Worm (Caenorhabditis elegans) whole organism, L1 larva: Measurements from ENCODE around the gene gur-5.

ENCODE experiments used
- C16A3.4 ChIP-seq: fragments of 150-350 bp; optimal IDR thresholded peaks from 2 replicates; lab custom pipeline; 2014; ENCODE audit warnings: missing biosample characterization, missing genetic modification characterization
- F16B12.6 ChIP-seq: fragments of 150-350 bp; optimal IDR thresholded peaks from 2 replicates; lab custom pipeline; 2014; ENCODE audit warnings: missing biosample characterization, missing genetic modification characterization
- aha-1 ChIP-seq: fragments of 150-350 bp; optimal IDR thresholded peaks from 2 replicates; lab custom pipeline; 2014; ENCODE audit warnings: missing biosample characterization, missing genetic modification characterization
- alr-1 ChIP-seq: fragments of 200-800 bp; sonication (Bioruptor generic); optimal IDR thresholded peaks from 2 replicates; lab custom pipeline; 2018; ENCODE audit warnings: borderline replicate concordance, mild to moderate bottlenecking, missing genetic modification characterization, missing compliant biosample characterization
- ama-1 ChIP-seq: fragments of 150-350 bp; optimal IDR thresholded peaks from 2 replicates; lab custom pipeline; 2014
- blmp-1 ChIP-seq: fragments of 150-350 bp; optimal IDR thresholded peaks from 2 replicates; lab custom pipeline; 2014; ENCODE audit warnings: missing biosample characterization, missing genetic modification characterization
- ceh-88 ChIP-seq: fragments of 200-800 bp; sonication (Bioruptor generic); IDR thresholded peaks from 2 replicates; pipeline ENCODE4 v1.3.6; 2022; ENCODE audit warnings: missing genetic modification characterization, missing compliant biosample characterization
- ceh-90 ChIP-seq: sonication (generic microtip); optimal IDR thresholded peaks from 2 replicates; lab custom pipeline; 2016; ENCODE audit warnings: missing genetic modification characterization, missing compliant biosample characterization
- ces-1 ChIP-seq: fragments of 150-350 bp; optimal IDR thresholded peaks from 2 replicates; lab custom pipeline; 2014; ENCODE audit warnings: missing biosample characterization, missing genetic modification reagents, missing genetic modification characterization
- dsc-1 ChIP-seq: sonication (generic microtip); optimal IDR thresholded peaks from 2 replicates; lab custom pipeline; 2016; ENCODE audit warnings: mild to moderate bottlenecking, missing genetic modification characterization, missing compliant biosample characterization
- efl-1 ChIP-seq, 4 experiments: fragments of 150-350 bp; optimal IDR thresholded peaks in 3 of 4; peaks in 1 of 4; 1 replicate in 1 of 4; 2 replicates in 3 of 4; lab custom pipeline; 2014; ENCODE audit warnings: missing biosample characterization in 2 of 4, missing genetic modification characterization in 2 of 4, missing genetic modification reagents in 2 of 4
- egl-13 ChIP-seq: sonication (generic microtip); optimal IDR thresholded peaks from 2 replicates; lab custom pipeline; 2016; ENCODE audit warnings: missing genotype, missing genetic modification reagents, missing genetic modification characterization, missing compliant biosample characterization
- elt-2 ChIP-seq: sonication (generic microtip); optimal IDR thresholded peaks from 2 replicates; lab custom pipeline; 2016; ENCODE audit warnings: missing genetic modification characterization, mild to moderate bottlenecking, inconsistent platforms, missing compliant biosample characterization, missing genetic modification reagents
- elt-3 ChIP-seq, 6 experiments: fragments of 150-350 bp in 1 of 6; sonication (generic microtip); optimal IDR thresholded peaks; 2 replicates each; lab custom pipeline; 2017 to 2018; ENCODE audit warnings: missing biosample characterization in 6 of 6, missing genetic modification characterization in 6 of 6, inconsistent platforms in 1 of 6
- ets-5 ChIP-seq: fragments of 200-800 bp; sonication (Bioruptor generic); IDR thresholded peaks from 2 replicates; pipeline ENCODE4 v1.3.6; 2022; ENCODE audit warnings: missing genetic modification characterization, missing compliant biosample characterization
- fkh-8 ChIP-seq: sonication (generic microtip); optimal IDR thresholded peaks from 2 replicates; lab custom pipeline; 2016; ENCODE audit warnings: mild to moderate bottlenecking, missing genetic modification characterization, missing compliant biosample characterization
- hlh-17 ChIP-seq: fragments of 200-800 bp; sonication (Bioruptor generic); optimal IDR thresholded peaks from 2 replicates; lab custom pipeline; 2018; ENCODE audit warnings: missing genetic modification characterization, mild to moderate bottlenecking, missing compliant biosample characterization, moderate library complexity, borderline replicate concordance
- hlh-4 ChIP-seq: sonication (generic microtip); optimal IDR thresholded peaks from 2 replicates; lab custom pipeline; 2016; ENCODE audit warnings: mild to moderate bottlenecking, missing genetic modification characterization, missing compliant biosample characterization
- isw-1 ChIP-seq: fragments of 200-800 bp; sonication (Bioruptor generic); IDR thresholded peaks from 2 replicates; pipeline ENCODE4 v1.3.6; 2022; ENCODE audit warnings: missing genetic modification characterization, missing compliant biosample characterization
- jun-1 ChIP-seq: fragments of 150-350 bp; optimal IDR thresholded peaks from 2 replicates; lab custom pipeline; 2014; ENCODE audit warnings: missing biosample characterization, missing genetic modification reagents, missing genetic modification characterization
- lin-13 ChIP-seq: fragments of 150-350 bp; optimal IDR thresholded peaks from 2 replicates; lab custom pipeline; 2014; ENCODE audit warnings: missing biosample characterization, missing genetic modification reagents, missing genetic modification characterization
- lin-14 ChIP-seq: fragments of 200-800 bp; sonication (Bioruptor generic); optimal IDR thresholded peaks from 2 replicates; lab custom pipeline; 2018; ENCODE audit warnings: mild to moderate bottlenecking, missing genetic modification characterization, moderate library complexity, missing compliant biosample characterization
- lin-35 ChIP-seq, 2 experiments: fragments of 150-350 bp; optimal IDR thresholded peaks; 2 replicates each; lab custom pipeline; 2014; ENCODE audit warnings: missing biosample characterization in 2 of 2, missing genetic modification characterization in 2 of 2, missing genetic modification reagents in 2 of 2
- lin-39 ChIP-seq: fragments of 150-350 bp; optimal IDR thresholded peaks from 2 replicates; lab custom pipeline; 2014; ENCODE audit warnings: missing biosample characterization, missing genetic modification reagents, missing genetic modification characterization
- lsy-2 ChIP-seq, 2 experiments: fragments of 150-350 bp; optimal IDR thresholded peaks; 2 replicates each; lab custom pipeline; 2014; ENCODE audit warnings: missing biosample characterization in 2 of 2, missing genetic modification characterization in 2 of 2
- nhr-12 ChIP-seq: sonication (generic microtip); optimal IDR thresholded peaks from 2 replicates; lab custom pipeline; 2017; ENCODE audit warnings: missing biosample characterization, missing genetic modification characterization
- nhr-20 ChIP-seq: sonication (generic microtip); optimal IDR thresholded peaks from 2 replicates; lab custom pipeline; 2016; ENCODE audit warnings: mild to moderate bottlenecking, missing genetic modification characterization, missing compliant biosample characterization
- nhr-47 ChIP-seq: sonication (generic microtip); optimal IDR thresholded peaks from 2 replicates; lab custom pipeline; 2016; ENCODE audit warnings: mild to moderate bottlenecking, missing genetic modification characterization, moderate library complexity, missing compliant biosample characterization
- nhr-71 ChIP-seq: sonication (generic microtip); optimal IDR thresholded peaks from 2 replicates; lab custom pipeline; 2016; ENCODE audit warnings: mild to moderate bottlenecking, missing genetic modification characterization, moderate library complexity, missing compliant biosample characterization
- nhr-77 ChIP-seq: fragments of 150-350 bp; optimal IDR thresholded peaks from 2 replicates; lab custom pipeline; 2014; ENCODE audit warnings: missing biosample characterization, missing genetic modification characterization
- nhr-85 ChIP-seq: sonication (generic microtip); peaks from one replicate; lab custom pipeline; 2016; ENCODE audit warnings: missing genetic modification characterization, inconsistent platforms, missing compliant biosample characterization
- nhr-90 ChIP-seq: sonication (generic microtip); optimal IDR thresholded peaks from 2 replicates; lab custom pipeline; 2016; ENCODE audit warnings: mild to moderate bottlenecking, missing genetic modification characterization, missing compliant biosample characterization; ENCODE audit not compliant: poor library complexity
- pax-3 ChIP-seq: fragments of 200-800 bp; sonication (Bioruptor generic); optimal IDR thresholded peaks from 2 replicates; lab custom pipeline; 2018; ENCODE audit warnings: mild to moderate bottlenecking, missing genetic modification characterization, moderate library complexity, missing compliant biosample characterization
- pqm-1 ChIP-seq: sonication (generic microtip); optimal IDR thresholded peaks from 3 replicates; lab custom pipeline; 2017; ENCODE audit warnings: missing biosample characterization, missing genetic modification characterization
- rnt-1 ChIP-seq: sonication (generic microtip); optimal IDR thresholded peaks from 2 replicates; lab custom pipeline; 2016; ENCODE audit warnings: mild to moderate bottlenecking, missing genetic modification characterization, moderate library complexity, missing compliant biosample characterization
- snpc-4 ChIP-seq: fragments of 150-350 bp; optimal IDR thresholded peaks from 2 replicates; lab custom pipeline; 2014; ENCODE audit warnings: missing biosample characterization, missing genetic modification characterization
- snu-23 ChIP-seq: sonication (generic microtip); optimal IDR thresholded peaks from 2 replicates; lab custom pipeline; 2016; ENCODE audit warnings: missing genetic modification characterization, missing compliant biosample characterization
- sptf-1 ChIP-seq: fragments of 150-350 bp; optimal IDR thresholded peaks from 2 replicates; lab custom pipeline; 2014; ENCODE audit warnings: missing biosample characterization, missing genetic modification characterization
- sup-37 ChIP-seq: fragments of 200-800 bp; sonication (Bioruptor generic); optimal IDR thresholded peaks from 2 replicates; lab custom pipeline; 2018; ENCODE audit warnings: mild to moderate bottlenecking, missing genetic modification characterization, missing compliant biosample characterization
- swsn-7 ChIP-seq: sonication (generic microtip); optimal IDR thresholded peaks from 2 replicates; lab custom pipeline; 2016; ENCODE audit warnings: missing genetic modification characterization, missing compliant biosample characterization
- tbx-2 ChIP-seq: sonication (generic microtip); optimal IDR thresholded peaks from 2 replicates; lab custom pipeline; 2016; ENCODE audit warnings: missing genetic modification characterization, missing compliant biosample characterization
- unc-62 ChIP-seq: fragments of 150-350 bp; optimal IDR thresholded peaks from 2 replicates; lab custom pipeline; 2014; ENCODE audit warnings: missing biosample characterization, missing genetic modification reagents, missing genetic modification characterization
- xbp-1 ChIP-seq: sonication (generic microtip); optimal IDR thresholded peaks from 2 replicates; lab custom pipeline; 2016; ENCODE audit warnings: missing genetic modification characterization, missing compliant biosample characterization
- zag-1 ChIP-seq: fragments of 150-350 bp; optimal IDR thresholded peaks from 2 replicates; lab custom pipeline; 2014; ENCODE audit warnings: missing biosample characterization, missing genetic modification characterization

The gur-5 gene

DNA sequence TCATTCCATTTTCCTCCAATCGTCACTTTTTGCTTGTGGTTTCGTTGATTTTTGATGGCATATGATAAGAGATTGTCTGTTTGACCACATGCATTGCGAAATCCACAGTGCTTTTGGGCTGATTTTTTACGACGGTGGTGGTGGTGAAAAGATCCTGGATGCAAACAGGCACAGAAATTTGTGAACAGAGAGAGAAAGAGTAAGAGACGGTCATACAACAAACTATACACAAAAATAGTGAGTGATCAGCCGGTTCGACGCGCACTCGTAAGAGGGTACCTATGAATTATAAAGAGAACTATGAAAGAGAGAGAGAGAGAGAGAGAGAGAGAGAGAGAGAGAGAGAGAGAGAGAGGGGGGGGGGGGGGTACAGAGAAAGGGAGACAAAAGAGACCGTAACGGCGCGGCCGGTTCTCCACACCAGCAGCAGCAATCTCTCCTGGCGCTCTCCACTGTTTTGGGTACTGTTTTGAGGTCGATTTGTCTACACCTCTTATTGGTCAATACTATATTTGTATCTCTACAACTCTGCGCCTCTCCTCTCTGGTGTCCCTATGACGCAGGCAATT lies 36.7 kb downstream of the gur-5 start (continued):
- no peak for TF ChIP-seq ces-1 (GFP tag; lab: Kevin White, UChicago)
- TF ChIP-seq ceh-88 (GFP tag; lab: Robert Waterston, UW), result no peak
- TF ChIP-seq nhr-90 (tag; lab: Kevin White, UChicago), result peak; percentile 77
- TF ChIP-seq ceh-90 (tag; lab: Kevin White, UChicago), result no peak
- TF ChIP-seq fkh-8, result no peak
- no peak for TF ChIP-seq isw-1
- TF ChIP-seq aha-1, result no peak
- peak; percentile 36 for TF ChIP-seq pax-3
- TF ChIP-seq lin-13, result peak; percentile 14
- TF ChIP-seq unc-62 (GFP tag; lab: Kevin White, UChicago), result no peak
- peak; percentile 20 for TF ChIP-seq pqm-1
- TF ChIP-seq nhr-85 (tag; lab: Kevin White, UChicago), result peak; percentile 100
- peak; percentile 40 for TF ChIP-seq xbp-1
- peak; percentile 66 for TF ChIP-seq nhr-77 (tag; lab: Kevin White, UChicago)
- peak; percentile 50 for TF ChIP-seq blmp-1 (tag; lab: Kevin White, UChicago)
- no peak for TF ChIP-seq ama-1 (lab: Kevin White, UChicago)
- no peak for TF ChIP-seq nhr-12
- TF ChIP-seq snu-23 (GFP tag; lab: Kevin White, UChicago), result peak; percentile 76
- no peak for TF ChIP-seq C16A3.4 (tag; lab: Kevin White, UChicago)
- no peak for TF ChIP-seq alr-1 (tag; lab: Kevin White, UChicago)
- TF ChIP-seq rnt-1 (tag; lab: Kevin White, UChicago), result peak; percentile 2
- TF ChIP-seq jun-1 (tag; lab: Kevin White, UChicago), result peak; percentile 26
- no peak for TF ChIP-seq lin-39 (tag; lab: Kevin White, UChicago)
- no peak for TF ChIP-seq hlh-4 (tag; lab: Kevin White, UChicago)
- TF ChIP-seq ets-5 (GFP tag; lab: Robert Waterston, UW), result no peak
- TF ChIP-seq zag-1, result no peak
- TF ChIP-seq tbx-2 (tag; lab: Kevin White, UChicago), result peak; percentile 73
- peak; percentile 59 for TF ChIP-seq swsn-7 (tag; lab: Kevin White, UChicago)
- TF ChIP-seq elt-3 (tag; optimal IDR thresholded peaks at IDR 0.05; lab: Kevin White, UChicago), result peak in 5 of 6 experiments; percentile 36 to 92 (median 65)
- TF ChIP-seq sptf-1 (tag; lab: Kevin White, UChicago), result no peak
- TF ChIP-seq egl-13 (tag; lab: Kevin White, UChicago), result no peak
- TF ChIP-seq hlh-17, result no peak
- peak; percentile 1 for TF ChIP-seq snpc-4 (tag; lab: Kevin White, UChicago)

DNA sequence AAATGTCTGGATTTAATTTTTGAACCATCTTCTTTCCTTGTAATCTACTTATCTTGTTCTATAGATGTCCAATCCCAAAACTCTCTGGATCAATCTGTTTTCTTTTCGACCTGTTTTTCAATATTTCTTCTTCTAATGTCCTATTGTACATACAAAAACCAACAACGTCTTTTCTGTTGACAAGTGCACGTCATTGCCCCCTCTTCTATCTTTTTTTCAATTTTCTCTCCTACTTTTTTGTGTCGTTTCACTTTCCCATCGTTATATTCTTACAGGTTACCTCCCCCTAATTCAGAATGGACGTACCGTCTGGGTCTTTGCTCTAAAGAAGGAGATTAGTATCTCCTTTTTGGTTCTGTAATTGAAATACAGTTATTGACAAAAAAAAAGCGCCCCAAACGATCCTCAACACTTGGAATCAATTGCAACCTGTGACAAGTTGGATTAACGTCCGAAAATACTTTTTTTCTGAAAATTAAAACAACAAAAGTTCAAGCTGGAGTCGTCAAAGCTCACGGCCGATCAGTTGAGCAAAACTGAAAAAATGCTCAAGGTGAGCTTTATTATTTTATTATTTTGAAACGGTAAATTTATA lies 37.7 kb downstream of the gur-5 start, which contains the start of gene vhp-1:
Gene vhp-1 (plus strand): TSS at position 545 of the 595 bp plus-strand sequence.
- TF ChIP-seq lin-14 (GFP tag; lab: Kevin White, UChicago), result peak; percentile 30
- TF ChIP-seq efl-1 (optimal IDR thresholded peaks at IDR 0.05; lab: Kevin White, UChicago), result no peak
- TF ChIP-seq efl-1 (GFP tag; optimal IDR thresholded peaks at IDR 0.05 in 1 of 2; lab: Kevin White, UChicago), result peak in 1 of 2 experiments; percentile 47
- no peak for TF ChIP-seq egl-13 (tag; lab: Kevin White, UChicago)
- TF ChIP-seq elt-3 (tag; optimal IDR thresholded peaks at IDR 0.05; lab: Kevin White, UChicago), result peak in 3 of 6 experiments; percentile 1 to 69 (median 39)
- no peak for TF ChIP-seq sup-37 (GFP tag; lab: Kevin White, UChicago)
- peak; percentile 82 for TF ChIP-seq nhr-85 (tag; lab: Kevin White, UChicago)
- peak; percentile 61 for TF ChIP-seq blmp-1 (tag; lab: Kevin White, UChicago)

DNA sequence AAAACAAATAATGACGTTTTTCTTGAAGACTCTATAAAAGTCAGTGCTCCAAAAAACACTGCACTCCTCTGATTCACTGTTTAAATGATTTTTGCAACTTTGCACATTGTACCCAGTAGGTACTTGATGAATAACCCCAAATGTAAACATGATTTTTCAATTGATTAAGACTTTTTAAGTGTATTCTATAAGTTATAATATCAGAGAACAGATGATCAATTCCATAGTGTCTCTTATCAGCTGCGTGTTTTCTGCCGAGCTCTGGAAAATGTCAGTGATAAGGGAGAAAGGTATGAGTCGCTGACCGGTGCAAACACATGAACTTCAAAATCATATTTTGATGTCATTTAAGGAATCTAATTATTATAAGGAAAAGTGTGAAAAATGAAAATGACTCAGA lies 38.6 kb downstream of the gur-5 start:
- TF ChIP-seq pax-3 (peak; percentile 23), nhr-71 (tag; lab: Kevin White, UChicago) (peak; percentile 46), C16A3.4 (tag; lab: Kevin White, UChicago) (peak; percentile 28), lsy-2 (tag; optimal IDR thresholded peaks at IDR 0.05; lab: Kevin White, UChicago) (peak in 1 of 2 experiments; percentile 21), F16B12.6 (no peak), dsc-1 (tag; lab: Kevin White, UChicago) (no peak), elt-2 (tag; lab: Kevin White, UChicago) (peak; percentile 99), nhr-47 (no peak), pqm-1 (peak; percentile 96), lin-35 (GFP tag; optimal IDR thresholded peaks at IDR 0.05; lab: Kevin White, UChicago) (peak in 1 of 2 experiments; percentile 55), nhr-20 (tag; lab: Kevin White, UChicago) (peak; percentile 38), alr-1 (tag; lab: Kevin White, UChicago) (no peak)
